Fruit fly (Drosophila melanogaster) whole organism: ENCODE data around the gene ChAT.

ENCODE experiments used
- CG8478 ChIP-seq: fragments of >200 bp; optimal IDR thresholded peaks from 2 replicates; lab custom pipeline; 2018; ENCODE audit warnings: inconsistent platforms
- psq ChIP-seq: fragments of >200 bp; optimal IDR thresholded peaks from 2 replicates; lab custom pipeline; 2017
- usp ChIP-seq: fragments of >200 bp; optimal IDR thresholded peaks from 2 replicates; lab custom pipeline; 2017; ENCODE audit warnings: missing biosample characterization, missing genetic modification characterization, mixed read lengths

DNA sequence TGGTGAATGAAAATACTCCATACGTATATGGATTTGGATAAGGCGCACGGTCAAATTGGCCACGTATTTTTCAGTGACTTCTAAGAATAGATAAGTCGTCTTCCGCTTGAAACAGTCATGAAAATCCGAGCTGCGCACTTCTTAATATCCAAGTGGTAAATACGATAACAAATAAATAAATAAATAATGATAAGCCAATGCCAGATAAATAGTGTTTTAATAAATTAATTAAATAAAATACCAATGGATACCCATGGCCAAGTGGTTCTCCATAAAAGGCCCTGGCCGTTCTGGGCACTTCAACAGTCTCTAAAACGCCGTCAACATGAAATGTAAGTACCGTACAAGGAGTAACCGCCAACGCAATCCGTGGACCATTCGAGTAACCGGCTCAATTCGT, 27.1 kb downstream of the ChAT start, which contains the start of gene CG14302:
- TF ChIP-seq psq (lab: Kevin White, UChicago) (no peak), usp (GFP tag; lab: Kevin White, UChicago) (no peak), CG8478 (lab: Kevin White, UChicago) (no peak)
